Fruit fly (Drosophila melanogaster): Measurements from ENCODE around the gene Cyp304a1.

The Cyp304a1 gene

dm6 chr3R:12980628-12981219 lies 17.1 kb downstream of the Cyp304a1 start, which contains the start of gene Paip2:
Gene Paip2 (plus strand): TSS chr3R:12980792.
- TF ChIP-seq Sox14 (GFP tag; optimal IDR thresholded peaks at IDR 0.05): peak; percentile 43
- TF ChIP-seq fd59A (GFP tag; optimal IDR thresholded peaks at IDR 0.05): no peak
- TF ChIP-seq dsx (GFP tag; optimal IDR thresholded peaks at IDR 0.05; ENCODE audit: poor library complexity, severe bottlenecking): peak; percentile 19
- TF ChIP-seq net (GFP tag; optimal IDR thresholded peaks at IDR 0.05): no peak
- no peak for TF ChIP-seq CG10631 (GFP tag; optimal IDR thresholded peaks at IDR 0.05)
- TF ChIP-seq topi (GFP tag; optimal IDR thresholded peaks at IDR 0.05): peak; percentile 28
- TF ChIP-seq Eip78C (GFP tag): no peak
- TF ChIP-seq svp (GFP tag): peak; percentile 49
- no peak for TF ChIP-seq CG15336 (GFP tag; IDR thresholded peaks at IDR 0.05)
- no peak for TF ChIP-seq CG3032 (tag; optimal IDR thresholded peaks at IDR 0.05)
- TF ChIP-seq Ets96B (tag; optimal IDR thresholded peaks at IDR 0.05): no peak
- no peak for TF ChIP-seq CG34406 (GFP tag; optimal IDR thresholded peaks at IDR 0.05)
- no peak for TF ChIP-seq Blimp-1 (GFP tag; optimal IDR thresholded peaks at IDR 0.05)
- no peak for TF ChIP-seq CG6854 (GFP tag; optimal IDR thresholded peaks at IDR 0.05)
- no peak for TF ChIP-seq CG11762 (GFP tag; optimal IDR thresholded peaks at IDR 0.05; ENCODE audit: insufficient read depth)
- no peak for TF ChIP-seq Met (GFP tag; optimal IDR thresholded peaks at IDR 0.05)
- TF ChIP-seq achi (GFP tag; optimal IDR thresholded peaks at IDR 0.05): peak; percentile 2
- no peak for TF ChIP-seq Eip75B (GFP tag; optimal IDR thresholded peaks at IDR 0.05)
- no peak for TF ChIP-seq eg (GFP tag; IDR thresholded peaks at IDR 0.05)
- no peak for TF ChIP-seq Ets21C (GFP tag; optimal IDR thresholded peaks at IDR 0.05)
- TF ChIP-seq CG8119 (GFP tag; IDR thresholded peaks at IDR 0.05): no peak
- no peak for TF ChIP-seq dac (GFP tag; optimal IDR thresholded peaks at IDR 0.05)
- TF ChIP-seq CG16779 (tag; optimal IDR thresholded peaks at IDR 0.05): no peak
- TF ChIP-seq Hr39 (GFP tag; optimal IDR thresholded peaks at IDR 0.05): no peak

- TF ChIP-seq CG16779 (tag; optimal IDR thresholded peaks at IDR 0.05) (peak; percentile 45), salr (GFP tag; optimal IDR thresholded peaks at IDR 0.05) (peak; percentile 18 to 67), ss (GFP tag; optimal IDR thresholded peaks at IDR 0.05) (peak; percentile 55 to 76), CG1621 (tag; optimal IDR thresholded peaks at IDR 0.05) (peak; percentile 57), fd85E (GFP tag; optimal IDR thresholded peaks at IDR 0.05) (no peak), Sox15 (GFP tag; optimal IDR thresholded peaks at IDR 0.05) (peak; percentile 56), Smox (GFP tag; optimal IDR thresholded peaks at IDR 0.05) (peak; percentile 74), pdm3 (GFP tag; optimal IDR thresholded peaks at IDR 0.05) (peak; percentile 67), vri (GFP tag; optimal IDR thresholded peaks at IDR 0.05) (no peak), CG10669 (GFP tag; optimal IDR thresholded peaks at IDR 0.05) (peak; percentile 77), CG15336 (GFP tag; IDR thresholded peaks at IDR 0.05) (peak; percentile 79), CG3032 (tag; optimal IDR thresholded peaks at IDR 0.05) (peak; percentile 79), net (GFP tag; optimal IDR thresholded peaks at IDR 0.05) (peak; percentile 81), Ets96B (tag; optimal IDR thresholded peaks at IDR 0.05) (peak; percentile 76), Sox14 (GFP tag; optimal IDR thresholded peaks at IDR 0.05) (peak; percentile 22), CG6808 (GFP tag; optimal IDR thresholded peaks at IDR 0.05) (peak; percentile 83), Met (GFP tag; optimal IDR thresholded peaks at IDR 0.05) (peak; percentile 77), spab (GFP tag; optimal IDR thresholded peaks at IDR 0.05) (peak; percentile 78), Hr4 (GFP tag; optimal IDR thresholded peaks at IDR 0.05) (peak; percentile 68), Lpt (GFP tag; optimal IDR thresholded peaks at IDR 0.05) (peak; percentile 40), CG34406 (GFP tag; optimal IDR thresholded peaks at IDR 0.05) (peak; percentile 76), CG9139 (GFP tag; optimal IDR thresholded peaks at IDR 0.05) (peak; percentile 21), topi (GFP tag; optimal IDR thresholded peaks at IDR 0.05) (peak; percentile 73), achi (GFP tag; optimal IDR thresholded peaks at IDR 0.05) (peak; percentile 68), Sox102F (GFP tag; optimal IDR thresholded peaks at IDR 0.05) (peak; percentile 68), Eip78C (GFP tag) (peak; percentile 96), CG31627 (GFP tag; optimal IDR thresholded peaks at IDR 0.05) (peak; percentile 73), CG3919 (GFP tag; optimal IDR thresholded peaks at IDR 0.05) (peak; percentile 84), CG11902 (GFP tag; optimal IDR thresholded peaks at IDR 0.05) (peak; percentile 71), dac (GFP tag; optimal IDR thresholded peaks at IDR 0.05) (peak; percentile 53), CG10631 (GFP tag; optimal IDR thresholded peaks at IDR 0.05) (peak; percentile 67), Eip75B (GFP tag; optimal IDR thresholded peaks at IDR 0.05) (peak; percentile 81), esn (GFP tag; optimal IDR thresholded peaks at IDR 0.05) (peak; percentile 85), cyc (GFP tag; optimal IDR thresholded peaks at IDR 0.05) (peak; percentile 77), Gug (GFP tag; IDR thresholded peaks at IDR 0.05) (peak; percentile 64; the same call in 1 of the 2 replicates)
These were observed 18.0 kb downstream of the Cyp304a1 start for dm6 chr3R:12981334-12982166.

All from whole organism, prepupa.